Worm (Caenorhabditis elegans) whole organism, midembryonic: Measurements from ENCODE around the gene srx-13.

ENCODE experiments used
- flt-1 ChIP-seq: fragments of 200-800 bp; sonication (Bioruptor generic); IDR thresholded peaks from 2 replicates; pipeline ENCODE4 v1.3.6; 2022; ENCODE audit warnings: missing genetic modification characterization, missing compliant biosample characterization
- klf-2 ChIP-seq: fragments of 200-800 bp; sonication (Bioruptor generic); conservative IDR thresholded peaks from 2 replicates; pipeline ENCODE4 v1.3.6; 2022; ENCODE audit warnings: missing genetic modification reagents, missing genetic modification characterization, missing compliant biosample characterization
- med-1 ChIP-seq: sonication (generic microtip); optimal IDR thresholded peaks from 2 replicates; lab custom pipeline; 2017; ENCODE audit warnings: missing genetic modification characterization, mild to moderate bottlenecking, missing compliant biosample characterization, antibody characterized with exemption, missing genetic modification reagents; ENCODE audit not compliant: insufficient read depth
- ztf-29 ChIP-seq: fragments of 200-800 bp; sonication (Bioruptor generic); IDR thresholded peaks from 2 replicates; pipeline ENCODE4 v1.3.6; 2022; ENCODE audit warnings: missing genetic modification reagents, missing genetic modification characterization, missing compliant biosample characterization

- TF ChIP-seq flt-1 = no peak
- no peak for TF ChIP-seq ztf-29 (GFP tag; lab: Robert Waterston, UW)
- no peak for TF ChIP-seq med-1 (GFP tag; lab: Kevin White, UChicago)
- TF ChIP-seq klf-2 (GFP tag; lab: Robert Waterston, UW) = no peak
Measured at ce11 chrIV:1148425-1149151, 30.1 kb upstream of the srx-13 start.
